Worm (Caenorhabditis elegans) whole organism, midembryonic: Measurements from ENCODE around the gene sulp-4.

ENCODE experiments used
- ref-1 ChIP-seq: fragments of 200-800 bp; sonication (Bioruptor generic); conservative IDR thresholded peaks from 2 replicates; pipeline ENCODE4 v1.3.6; 2022; ENCODE audit warnings: missing genetic modification reagents, missing genetic modification characterization, missing compliant biosample characterization
- ztf-29 ChIP-seq: fragments of 200-800 bp; sonication (Bioruptor generic); IDR thresholded peaks from 2 replicates; pipeline ENCODE4 v1.3.6; 2022; ENCODE audit warnings: missing genetic modification reagents, missing genetic modification characterization, missing compliant biosample characterization

DNA sequence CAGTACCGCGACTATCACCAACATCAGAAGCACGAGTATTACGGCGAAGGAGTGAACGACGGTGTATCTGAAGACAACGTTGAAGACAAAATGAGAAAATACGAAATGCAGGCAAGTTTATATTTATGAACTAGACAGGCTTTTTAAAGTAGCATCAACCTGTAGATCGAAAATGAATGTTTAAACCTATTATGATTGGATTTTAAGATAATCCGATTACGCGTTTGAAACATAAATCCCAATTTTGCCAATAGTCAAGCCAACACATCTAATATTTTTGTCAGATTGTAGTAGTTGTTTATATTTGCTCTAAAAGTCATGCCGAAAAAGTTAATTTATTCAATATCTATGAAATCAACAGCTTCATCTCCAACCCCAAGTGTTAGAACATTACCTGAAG lies 26.1 kb downstream of the sulp-4 start:
- TF ChIP-seq ref-1: no peak
- no peak for TF ChIP-seq ztf-29 (GFP tag; lab: Robert Waterston, UW)
